Worm (Caenorhabditis elegans) whole organism, midembryonic: Measurements from ENCODE around the gene fbxc-25.

Experiments used
- T22C8.4 ChIP-seq: fragments of 200-800 bp; sonication (Bioruptor generic); IDR thresholded peaks from 2 replicates; pipeline ENCODE4 v1.3.6; 2022; ENCODE audit warnings: missing genetic modification characterization, missing compliant biosample characterization
- cog-1 ChIP-seq: sonication (generic microtip); optimal IDR thresholded peaks from 2 replicates; lab custom pipeline; 2016; ENCODE audit warnings: missing genetic modification characterization, missing compliant biosample characterization
- flt-1 ChIP-seq: fragments of 200-800 bp; sonication (Bioruptor generic); IDR thresholded peaks from 2 replicates; pipeline ENCODE4 v1.3.6; 2022; ENCODE audit warnings: missing genetic modification characterization, missing compliant biosample characterization
- klf-2 ChIP-seq: fragments of 200-800 bp; sonication (Bioruptor generic); conservative IDR thresholded peaks from 2 replicates; pipeline ENCODE4 v1.3.6; 2022; ENCODE audit warnings: missing genetic modification reagents, missing genetic modification characterization, missing compliant biosample characterization
- med-1 ChIP-seq: sonication (generic microtip); optimal IDR thresholded peaks from 2 replicates; lab custom pipeline; 2017; ENCODE audit warnings: missing genetic modification characterization, mild to moderate bottlenecking, missing compliant biosample characterization, antibody characterized with exemption, missing genetic modification reagents; ENCODE audit not compliant: insufficient read depth
- ref-1 ChIP-seq: fragments of 200-800 bp; sonication (Bioruptor generic); conservative IDR thresholded peaks from 2 replicates; pipeline ENCODE4 v1.3.6; 2022; ENCODE audit warnings: missing genetic modification reagents, missing genetic modification characterization, missing compliant biosample characterization
- tab-1 ChIP-seq: fragments of 200-800 bp; sonication (Bioruptor generic); IDR thresholded peaks from 2 replicates; pipeline ENCODE4 v1.3.6; 2022; ENCODE audit warnings: missing genetic modification characterization, missing compliant biosample characterization
- ztf-23 ChIP-seq: fragments of 200-800 bp; sonication (Bioruptor generic); IDR thresholded peaks from 2 replicates; pipeline ENCODE4 v1.3.6; 2022; ENCODE audit warnings: missing genetic modification reagents, missing genetic modification characterization, missing compliant biosample characterization
- ztf-29 ChIP-seq: fragments of 200-800 bp; sonication (Bioruptor generic); IDR thresholded peaks from 2 replicates; pipeline ENCODE4 v1.3.6; 2022; ENCODE audit warnings: missing genetic modification reagents, missing genetic modification characterization, missing compliant biosample characterization

Gene fbxc-25

DNA sequence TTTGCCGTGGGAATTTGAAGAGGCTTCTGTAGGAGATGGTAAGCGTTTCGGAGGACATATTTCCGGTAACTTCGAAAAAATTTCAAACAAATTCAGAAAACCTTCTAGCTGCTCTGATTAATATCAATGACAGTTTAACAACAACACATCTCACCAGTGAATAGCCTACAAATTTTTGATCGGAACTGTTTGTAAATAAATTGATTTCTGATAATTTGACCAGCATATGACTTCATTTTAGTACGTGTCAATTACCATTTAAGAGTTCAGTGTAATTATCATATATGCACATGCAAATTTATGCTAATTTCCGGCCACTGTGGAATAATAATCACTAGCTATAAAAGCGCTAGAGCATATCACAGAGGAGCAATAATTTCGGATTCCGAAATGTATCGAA lies 28.9 kb upstream of the fbxc-25 start, which contains the start of gene ZK1240.11:
ZK1240.11 (plus strand) TSS at position 301 of the 400 bp plus-strand sequence.
- no peak for TF ChIP-seq ref-1 (GFP tag; lab: Robert Waterston, UW)
- TF ChIP-seq med-1 = no peak
- no peak for TF ChIP-seq flt-1 (GFP tag; lab: Robert Waterston, UW)
- TF ChIP-seq tab-1 = no peak

DNA sequence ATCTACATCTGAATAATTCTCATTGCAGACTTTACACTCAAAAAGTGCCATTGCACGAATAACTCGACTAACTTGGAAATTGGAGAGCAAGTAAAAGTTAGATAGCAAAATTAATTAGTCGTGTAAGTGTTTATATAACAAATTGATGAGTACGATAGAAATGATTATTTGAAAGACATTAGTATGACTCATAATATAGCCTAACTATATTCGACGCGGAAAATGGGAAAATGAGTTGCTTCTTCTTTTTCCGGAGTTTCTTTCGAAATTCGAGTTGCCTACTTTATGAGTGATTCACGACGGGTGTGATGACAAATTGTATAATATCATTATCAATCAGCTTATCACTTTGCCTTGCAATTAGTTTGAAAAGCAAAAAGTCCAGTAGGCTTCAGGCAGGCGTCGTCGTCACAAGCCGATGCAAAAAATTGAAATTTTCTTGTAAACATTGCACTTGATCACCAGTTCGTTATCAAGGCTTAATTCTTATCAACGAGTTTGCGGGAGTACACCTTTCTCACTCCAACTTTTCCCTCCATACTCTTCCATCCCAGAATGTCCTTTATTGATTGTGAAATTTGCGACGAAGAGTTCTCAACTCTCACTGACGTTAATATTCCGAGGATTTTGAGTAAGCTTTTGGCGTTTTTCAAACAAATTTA lies 26.9 kb upstream of the fbxc-25 start, which contains the start of the genes ZK1240.6 and ZK1240.2:
ZK1240.6 (minus strand) TSS at position 51 of the 662 bp plus-strand sequence.
ZK1240.2 (plus strand) TSS at position 520 of the 662 bp plus-strand sequence.
- no peak for TF ChIP-seq flt-1 (GFP tag; lab: Robert Waterston, UW)
- TF ChIP-seq med-1 = no peak
- TF ChIP-seq cog-1 (tag; lab: Kevin White, UChicago) = no peak
- no peak for TF ChIP-seq klf-2 (GFP tag; lab: Robert Waterston, UW)
- TF ChIP-seq ref-1 (GFP tag; lab: Robert Waterston, UW) = no peak
- TF ChIP-seq ztf-29 = no peak
- TF ChIP-seq tab-1 = no peak
- no peak for TF ChIP-seq T22C8.4
- no peak for TF ChIP-seq ztf-23

DNA sequence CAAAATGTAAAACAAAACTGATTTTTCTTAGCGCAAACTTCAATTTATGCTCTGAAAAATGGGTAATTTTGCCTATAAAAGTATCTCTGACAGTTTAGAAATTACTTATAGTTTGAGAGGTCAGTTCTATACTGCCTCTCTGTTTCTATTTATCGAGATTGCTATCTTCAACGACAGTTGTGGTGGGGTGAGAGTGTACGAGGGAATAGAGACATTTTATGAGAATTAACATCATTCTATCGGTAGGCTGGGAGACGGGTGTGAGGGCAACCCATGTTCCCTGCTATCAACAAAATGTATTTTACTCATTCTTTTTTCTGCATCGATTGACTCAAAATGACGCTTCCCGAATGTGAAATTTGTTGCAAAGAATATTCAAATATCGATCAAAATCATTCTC lies 24.0 kb upstream of the fbxc-25 start, which contains the start of gene ZK1240.3:
ZK1240.3 (plus strand) TSS at position 238 of the 400 bp plus-strand sequence.
- TF ChIP-seq med-1 = no peak
- no peak for TF ChIP-seq T22C8.4
- no peak for TF ChIP-seq ztf-23
- no peak for TF ChIP-seq klf-2 (GFP tag; lab: Robert Waterston, UW)
- no peak for TF ChIP-seq tab-1
- no peak for TF ChIP-seq cog-1 (tag; lab: Kevin White, UChicago)
- TF ChIP-seq flt-1 (GFP tag; lab: Robert Waterston, UW) = no peak

DNA sequence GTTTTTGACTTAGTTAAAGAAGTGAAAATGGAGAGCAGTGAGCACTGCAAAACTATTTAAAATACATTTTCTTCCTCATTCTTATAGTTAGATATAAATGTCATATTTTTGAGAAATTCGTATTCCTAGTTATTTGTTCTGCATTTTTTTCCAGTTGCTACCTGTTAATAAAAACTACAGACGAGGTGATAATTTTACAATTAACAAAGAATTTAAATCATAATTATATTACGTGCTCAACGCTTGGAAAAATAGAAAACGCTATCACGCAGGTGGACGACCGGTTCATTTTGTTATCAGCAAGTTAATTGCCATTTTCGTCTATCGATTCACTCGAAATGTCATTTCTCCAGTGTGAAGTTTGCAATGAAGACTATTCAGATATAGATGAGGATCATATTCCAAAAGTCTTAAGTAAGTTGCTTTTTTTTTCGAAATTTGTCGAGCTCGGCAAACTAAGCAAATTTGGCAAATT lies 21.9 kb upstream of the fbxc-25 start, which contains the start of the genes ZK1240.5 and ZK1240.9:
ZK1240.5 (minus strand) TSS at position 51 of the 475 bp plus-strand sequence.
ZK1240.9 (plus strand) TSS at position 307 of the 475 bp plus-strand sequence.
- TF ChIP-seq med-1 (no peak), ztf-23 (no peak), ztf-29 (no peak), klf-2 (GFP tag; lab: Robert Waterston, UW) (no peak), flt-1 (GFP tag; lab: Robert Waterston, UW) (no peak), tab-1 (no peak), cog-1 (tag; lab: Kevin White, UChicago) (no peak)

DNA sequence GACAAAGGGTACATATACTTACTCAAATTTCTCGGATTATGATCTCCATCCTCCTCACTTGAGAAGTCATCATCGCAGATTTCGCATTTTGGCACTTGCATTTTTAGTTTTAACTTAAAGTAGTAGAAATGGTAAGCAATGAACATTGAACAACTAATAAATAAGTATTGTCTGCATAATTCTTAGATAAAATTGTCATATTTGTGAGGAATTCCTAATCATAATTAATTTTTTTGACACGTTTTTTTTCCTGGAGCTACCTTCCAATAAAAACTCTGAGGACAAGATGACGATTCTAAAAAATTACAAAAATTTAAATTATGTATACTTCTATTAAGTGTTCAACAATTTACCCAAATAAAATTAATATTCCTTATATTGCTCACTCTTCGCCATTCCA lies 16.7 kb upstream of the fbxc-25 start, which contains the start of the genes trim-21 and B0281.1:
trim-21 (minus strand) TSS at position 101 of the 400 bp plus-strand sequence.
B0281.1 (plus strand) TSS at position 321 of the 400 bp plus-strand sequence.
- TF ChIP-seq ref-1 (GFP tag; lab: Robert Waterston, UW) (no peak), flt-1 (GFP tag; lab: Robert Waterston, UW) (no peak), tab-1 (no peak), klf-2 (GFP tag; lab: Robert Waterston, UW) (no peak), ztf-29 (no peak), cog-1 (tag; lab: Kevin White, UChicago) (no peak), T22C8.4 (no peak), med-1 (no peak), ztf-23 (no peak)

- TF ChIP-seq med-1 = no peak
- no peak for TF ChIP-seq tab-1
- TF ChIP-seq klf-2 (GFP tag; lab: Robert Waterston, UW) = no peak
- no peak for TF ChIP-seq T22C8.4
- TF ChIP-seq cog-1 (tag; lab: Kevin White, UChicago) = no peak
- TF ChIP-seq ztf-23 = no peak
- no peak for TF ChIP-seq flt-1 (GFP tag; lab: Robert Waterston, UW)
- TF ChIP-seq ref-1 (GFP tag; lab: Robert Waterston, UW) = no peak
- no peak for TF ChIP-seq ztf-29
These were observed 10.7 kb upstream of the fbxc-25 start, which contains the start of gene B0281.3 for ce11 chrII:2306741-2307140. B0281.3 (plus strand) TSS chrII:2307041.

DNA sequence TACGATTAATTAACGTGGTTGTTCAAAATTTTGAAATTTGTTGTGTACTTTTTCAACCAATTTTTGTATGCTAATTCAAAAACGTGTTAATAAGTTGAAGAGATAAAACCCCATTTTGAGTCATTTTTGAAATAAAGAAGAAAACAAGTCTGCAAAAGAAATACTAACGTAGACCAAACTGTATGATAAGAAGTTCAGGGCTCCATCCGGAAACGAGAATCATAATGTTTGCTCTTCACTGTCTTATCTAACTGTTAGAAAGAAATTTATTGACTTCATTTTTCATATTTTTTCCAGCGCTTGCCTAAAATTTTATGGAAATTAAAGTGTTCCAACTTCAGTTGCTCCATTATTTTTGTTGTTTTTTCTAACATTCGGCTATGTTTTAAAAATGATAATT lies 9.4 kb upstream of the fbxc-25 start:
- TF ChIP-seq flt-1 (GFP tag; lab: Robert Waterston, UW) (no peak), tab-1 (no peak), T22C8.4 (no peak), ztf-23 (no peak), med-1 (no peak), ztf-29 (no peak), cog-1 (tag; lab: Kevin White, UChicago) (no peak), ref-1 (GFP tag; lab: Robert Waterston, UW) (no peak), klf-2 (GFP tag; lab: Robert Waterston, UW) (no peak)

DNA sequence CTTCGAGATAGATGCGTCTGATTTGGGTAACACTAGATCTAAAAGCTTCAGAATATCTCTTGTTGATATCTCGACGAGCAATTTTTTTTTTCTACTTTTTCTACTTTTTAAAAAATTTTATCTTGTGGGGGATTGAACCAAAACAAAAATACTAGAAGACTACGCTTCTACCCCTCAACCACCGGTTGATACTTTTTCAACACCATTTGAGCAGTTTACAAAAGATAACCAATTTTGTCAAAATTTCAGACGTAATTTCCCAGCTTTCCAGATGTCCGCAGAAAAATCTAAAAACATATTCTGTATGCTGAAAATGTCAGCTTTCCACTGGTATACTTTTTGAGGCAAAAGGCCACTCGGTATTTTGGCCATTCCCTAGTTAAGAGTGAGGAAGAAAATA lies 8.5 kb upstream of the fbxc-25 start:
- TF ChIP-seq klf-2 (GFP tag; lab: Robert Waterston, UW) (no peak), ztf-29 (no peak), tab-1 (no peak), ztf-23 (no peak), flt-1 (GFP tag; lab: Robert Waterston, UW) (no peak), T22C8.4 (no peak), ref-1 (GFP tag; lab: Robert Waterston, UW) (no peak), med-1 (no peak), cog-1 (tag; lab: Kevin White, UChicago) (no peak)

ce11 chrII:2302330-2302729 lies 6.3 kb upstream of the fbxc-25 start, which contains the start of gene B0281.6:
B0281.6 (minus strand) TSS chrII:2302430.
- no peak for TF ChIP-seq flt-1 (GFP tag; lab: Robert Waterston, UW)
- TF ChIP-seq ztf-23 = no peak
- TF ChIP-seq klf-2 (GFP tag; lab: Robert Waterston, UW) = no peak
- TF ChIP-seq ref-1 (GFP tag; lab: Robert Waterston, UW) = no peak
- no peak for TF ChIP-seq med-1
- TF ChIP-seq ztf-29 = no peak
- no peak for TF ChIP-seq cog-1 (tag; lab: Kevin White, UChicago)
- no peak for TF ChIP-seq T22C8.4
- no peak for TF ChIP-seq tab-1

DNA sequence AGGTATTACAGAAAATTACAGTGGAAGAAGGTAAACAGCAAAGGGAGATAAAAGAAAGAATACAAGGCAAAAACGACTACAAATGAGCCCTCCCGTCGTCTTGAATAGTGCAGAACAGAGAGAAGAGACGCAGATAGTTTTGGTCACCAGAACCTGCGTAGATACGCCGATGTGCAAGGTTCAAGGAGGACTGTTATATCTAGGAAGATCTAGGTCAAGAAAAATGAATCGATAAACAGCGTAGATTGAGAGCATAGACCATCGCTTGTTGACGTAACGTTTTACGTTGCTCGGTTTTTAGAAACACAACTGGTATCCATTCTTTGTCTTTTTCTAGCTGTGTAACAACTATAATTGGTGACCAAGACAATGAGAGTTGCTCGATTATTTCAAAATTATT lies 4.8 kb upstream of the fbxc-25 start, which contains the start of gene B0281.5:
B0281.5 (minus strand) TSS at position 101 of the 400 bp plus-strand sequence.
- no peak for TF ChIP-seq med-1
- TF ChIP-seq T22C8.4 = no peak
- TF ChIP-seq ztf-23 = no peak
- TF ChIP-seq ref-1 (GFP tag; lab: Robert Waterston, UW) = no peak
- TF ChIP-seq klf-2 (GFP tag; lab: Robert Waterston, UW) = no peak
- no peak for TF ChIP-seq ztf-29
- no peak for TF ChIP-seq flt-1 (GFP tag; lab: Robert Waterston, UW)
- TF ChIP-seq cog-1 (tag; lab: Kevin White, UChicago) = no peak
- TF ChIP-seq tab-1 = no peak
